Worm (Caenorhabditis elegans): ENCODE results near the gene mfn-1.

DNA sequence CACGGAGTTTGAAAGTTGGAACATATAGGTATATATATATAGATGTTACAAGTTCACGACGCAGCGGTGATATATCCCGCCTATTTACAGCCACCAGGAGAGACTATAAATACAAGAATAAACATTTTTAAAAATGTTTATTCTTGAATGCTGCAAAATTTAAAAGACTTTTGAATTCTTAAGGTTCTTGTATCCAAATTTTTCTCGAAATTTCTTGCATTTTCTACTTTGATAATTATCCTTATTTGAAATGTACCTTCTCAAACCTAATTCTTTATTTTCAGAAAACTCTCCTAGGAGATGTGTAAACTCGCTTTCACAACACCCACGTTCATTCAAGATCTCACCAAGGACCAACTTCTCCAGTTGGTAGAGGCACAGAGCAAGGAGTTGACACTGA lies 40.2 kb downstream of the mfn-1 start, which contains the start of gene C05D12.4:
- no peak for TF ChIP-seq elt-3 (tag; optimal IDR thresholded peaks at IDR 0.05)
- no peak for TF ChIP-seq blmp-1 (tag; optimal IDR thresholded peaks at IDR 0.05)
- TF ChIP-seq snpc-4 (tag; optimal IDR thresholded peaks at IDR 0.05): no peak
- TF ChIP-seq ham-2 (GFP tag; optimal IDR thresholded peaks at IDR 0.05): no peak
- no peak for TF ChIP-seq lin-13 (tag; optimal IDR thresholded peaks at IDR 0.05)
- no peak for TF ChIP-seq lsy-2 (tag; optimal IDR thresholded peaks at IDR 0.05)
- no peak for TF ChIP-seq tbx-8 (GFP tag; optimal IDR thresholded peaks at IDR 0.05)
- TF ChIP-seq pha-4 (tag; optimal IDR thresholded peaks at IDR 0.05): no peak

Data from whole organism, mixed stage, embryonic.